Fruit fly (Drosophila melanogaster): Measurements from ENCODE around the gene CNMaR.

DNA sequence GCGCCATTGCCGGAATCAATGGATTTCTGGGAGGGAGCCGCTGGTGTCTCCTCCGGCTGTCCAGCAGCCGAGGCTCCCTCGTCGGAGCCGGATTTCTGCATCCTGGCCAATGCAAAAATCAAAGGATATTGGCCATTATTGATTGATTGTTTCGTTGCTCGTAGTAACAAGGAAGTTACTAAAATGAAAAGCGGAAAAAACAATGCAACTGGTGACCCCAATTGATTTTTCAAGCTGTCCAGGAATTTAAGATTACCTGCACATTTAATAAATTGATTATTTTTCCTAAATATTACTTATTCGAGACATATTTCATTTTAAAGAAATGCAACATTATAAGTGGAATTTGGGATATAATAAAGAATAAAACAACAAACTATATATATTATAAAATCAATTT lies 59.6 kb downstream of the CNMaR start, which contains the start of gene CG6761:
- no peak for TF ChIP-seq CTCF (optimal IDR thresholded peaks at IDR 0.05)
- TF ChIP-seq CG8478 (optimal IDR thresholded peaks at IDR 0.05) = no peak
